Worm (Caenorhabditis elegans) whole organism, L2 larva: Measurements from ENCODE around the gene C25F6.8.
A peak's percentile ranks its signal among the peaks of the same experiment; 100 is the strongest.

Experiments used
- C34F6.9 ChIP-seq: fragments of 150-350 bp; optimal IDR thresholded peaks from 2 replicates; lab custom pipeline; 2014; ENCODE audit warnings: missing biosample characterization, missing genetic modification characterization
- F13H6.1 ChIP-seq: sonication (generic microtip); optimal IDR thresholded peaks from 2 replicates; lab custom pipeline; 2016; ENCODE audit warnings: missing genetic modification characterization, missing compliant biosample characterization
- ZK546.5 ChIP-seq: sonication (generic microtip); optimal IDR thresholded peaks from 2 replicates; lab custom pipeline; 2017; ENCODE audit warnings: missing biosample characterization, missing genetic modification characterization
- alr-1 ChIP-seq: fragments of 150-350 bp; optimal IDR thresholded peaks from 2 replicates; lab custom pipeline; 2014; ENCODE audit warnings: missing biosample characterization, missing genetic modification characterization
- blmp-1 ChIP-seq: sonication (generic microtip); optimal IDR thresholded peaks from 2 replicates; lab custom pipeline; 2017; ENCODE audit warnings: missing genetic modification characterization, mild to moderate bottlenecking, missing compliant biosample characterization, antibody characterized with exemption, moderate library complexity; ENCODE audit not compliant: insufficient read depth
- ceh-16 ChIP-seq: fragments of 150-350 bp; optimal IDR thresholded peaks from 2 replicates; lab custom pipeline; 2014; ENCODE audit warnings: missing biosample characterization, missing genetic modification characterization
- crh-2 ChIP-seq: sonication (generic microtip); optimal IDR thresholded peaks from 2 replicates; lab custom pipeline; 2017; ENCODE audit warnings: missing biosample characterization, missing genetic modification characterization
- egl-27 ChIP-seq: sonication (generic microtip); optimal IDR thresholded peaks from 3 replicates; lab custom pipeline; 2017; ENCODE audit warnings: missing biosample characterization, missing genetic modification reagents, missing genetic modification characterization
- elt-1 ChIP-seq: fragments of 150-350 bp; optimal IDR thresholded peaks from 2 replicates; lab custom pipeline; 2014; ENCODE audit warnings: missing biosample characterization, missing genetic modification characterization
- elt-3 ChIP-seq: sonication (generic microtip); optimal IDR thresholded peaks from 2 replicates; lab custom pipeline; 2017; ENCODE audit warnings: missing biosample characterization, missing genetic modification characterization
- fos-1 ChIP-seq: fragments of 150-350 bp; optimal IDR thresholded peaks from 2 replicates; lab custom pipeline; 2014; ENCODE audit warnings: missing biosample characterization, missing genetic modification characterization
- lin-11 ChIP-seq: fragments of 150-350 bp; sonication (generic microtip); optimal IDR thresholded peaks from 2 replicates; lab custom pipeline; 2014; ENCODE audit warnings: missing biosample characterization, missing genetic modification characterization, inconsistent platforms, mixed read lengths
- lin-13 ChIP-seq: fragments of 150-350 bp; optimal IDR thresholded peaks from 2 replicates; lab custom pipeline; 2014; ENCODE audit warnings: missing biosample characterization, missing genetic modification reagents, missing genetic modification characterization
- lin-39 ChIP-seq: fragments of 150-350 bp; optimal IDR thresholded peaks from 2 replicates; lab custom pipeline; 2014; ENCODE audit warnings: missing biosample characterization, missing genetic modification reagents, missing genetic modification characterization
- mab-5 ChIP-seq: fragments of 150-350 bp; optimal IDR thresholded peaks from 2 replicates; lab custom pipeline; 2014; ENCODE audit warnings: missing biosample characterization, missing genetic modification characterization
- mbf-1 ChIP-seq: sonication (generic microtip); optimal IDR thresholded peaks from 2 replicates; lab custom pipeline; 2017; ENCODE audit warnings: missing biosample characterization, missing genetic modification characterization
- mdl-1 ChIP-seq, 2 experiments: fragments of 150-350 bp in 1 of 2; sonication (generic microtip) in 1 of 2; optimal IDR thresholded peaks; 2 replicates each; lab custom pipeline; 2017; ENCODE audit warnings: missing biosample characterization in 2 of 2, missing genetic modification characterization in 2 of 2
- nhr-10 ChIP-seq: sonication (generic microtip); optimal IDR thresholded peaks from 2 replicates; lab custom pipeline; 2017; ENCODE audit warnings: missing biosample characterization, missing genetic modification characterization
- nhr-11 ChIP-seq: fragments of 150-350 bp; optimal IDR thresholded peaks from 2 replicates; lab custom pipeline; 2014; ENCODE audit warnings: missing biosample characterization, missing genetic modification characterization
- nhr-12 ChIP-seq: fragments of 150-350 bp; optimal IDR thresholded peaks from 2 replicates; lab custom pipeline; 2014; ENCODE audit warnings: missing biosample characterization, missing genetic modification characterization
- nhr-129 ChIP-seq: fragments of 150-350 bp; optimal IDR thresholded peaks from 2 replicates; lab custom pipeline; 2014; ENCODE audit warnings: missing biosample characterization, missing genetic modification characterization
- nhr-23 ChIP-seq: fragments of 150-350 bp; optimal IDR thresholded peaks from 2 replicates; lab custom pipeline; 2014; ENCODE audit warnings: missing biosample characterization, missing genetic modification reagents, missing genetic modification characterization
- nhr-237 ChIP-seq: fragments of 150-350 bp; optimal IDR thresholded peaks from 2 replicates; lab custom pipeline; 2014; ENCODE audit warnings: missing biosample characterization, missing genetic modification characterization
- nhr-25 ChIP-seq: fragments of 150-350 bp; sonication (generic microtip); optimal IDR thresholded peaks from 3 replicates; lab custom pipeline; 2014; ENCODE audit warnings: missing biosample characterization, missing genetic modification characterization
- peb-1 ChIP-seq: fragments of 150-350 bp; optimal IDR thresholded peaks from 2 replicates; lab custom pipeline; 2014; ENCODE audit warnings: missing biosample characterization, missing genetic modification characterization
- sem-4 ChIP-seq: fragments of 150-350 bp; optimal IDR thresholded peaks from 2 replicates; lab custom pipeline; 2014; ENCODE audit warnings: missing biosample characterization, missing genetic modification reagents, missing genetic modification characterization
- skn-1 ChIP-seq: sonication (generic microtip); optimal IDR thresholded peaks from 2 replicates; lab custom pipeline; 2017; ENCODE audit warnings: missing biosample characterization, missing genetic modification characterization
- sma-3 ChIP-seq: sonication (generic microtip); optimal IDR thresholded peaks from 2 replicates; lab custom pipeline; 2016; ENCODE audit warnings: missing genetic modification reagents, missing genetic modification characterization, missing compliant biosample characterization
- sma-9 ChIP-seq, 2 experiments: fragments of 150-350 bp in 1 of 2; sonication (generic microtip) in 1 of 2; optimal IDR thresholded peaks; 2 replicates each; lab custom pipeline; 2014 to 2016; ENCODE audit warnings: missing genetic modification characterization in 2 of 2, mild to moderate bottlenecking in 1 of 2, missing biosample characterization in 1 of 2, missing compliant biosample characterization in 1 of 2, missing genetic modification reagents in 1 of 2, moderate library complexity in 1 of 2
- unc-55 ChIP-seq: fragments of 150-350 bp; sonication (generic microtip); optimal IDR thresholded peaks from 3 replicates; lab custom pipeline; 2014; ENCODE audit warnings: missing biosample characterization, missing genetic modification reagents, missing genetic modification characterization
- unc-62 ChIP-seq: fragments of 150-350 bp; optimal IDR thresholded peaks from 2 replicates; lab custom pipeline; 2014; ENCODE audit warnings: missing biosample characterization, missing genetic modification reagents, missing genetic modification characterization
- ztf-11 ChIP-seq: sonication (generic microtip); optimal IDR thresholded peaks from 2 replicates; lab custom pipeline; 2017; ENCODE audit warnings: missing biosample characterization, missing genetic modification characterization
- ztf-4 ChIP-seq: fragments of 150-350 bp; optimal IDR thresholded peaks from 2 replicates; lab custom pipeline; 2014; ENCODE audit warnings: missing biosample characterization, missing genetic modification characterization

C25F6.8 gene

ce11 chrX:5429335-5429734 lies 18.7 kb upstream of the C25F6.8 start (continued):
- TF ChIP-seq lin-13, result peak; percentile 96

- no peak for TF ChIP-seq nhr-10 (tag; lab: Kevin White, UChicago)
- no peak for TF ChIP-seq ztf-4
- no peak for TF ChIP-seq alr-1 (tag; lab: Kevin White, UChicago)
- no peak for TF ChIP-seq F13H6.1 (tag; lab: Kevin White, UChicago)
- no peak for TF ChIP-seq mab-5 (tag; lab: Kevin White, UChicago)
Measured at ce11 chrX:5433912-5434311, 14.1 kb upstream of the C25F6.8 start.

ce11 chrX:5444863-5445262 lies 3.2 kb upstream of the C25F6.8 start, which contains the start of gene itm-2:
TSS of gene itm-2 (plus strand) at chrX:5445163.
- no peak for TF ChIP-seq ceh-16 (tag; lab: Kevin White, UChicago)
- no peak for TF ChIP-seq elt-1 (tag; lab: Kevin White, UChicago)
- TF ChIP-seq, all 48 proteins: peak for 0

- TF ChIP-seq nhr-10 (tag; lab: Kevin White, UChicago) (no peak), peb-1 (tag; lab: Kevin White, UChicago) (no peak), unc-55 (GFP tag; lab: Kevin White, UChicago) (no peak), egl-27 (tag; lab: Kevin White, UChicago) (no peak), ztf-4 (no peak), nhr-11 (no peak), ztf-11 (no peak), mdl-1 (tag; optimal IDR thresholded peaks at IDR 0.05; lab: Kevin White, UChicago) (no peak), lin-39 (tag; lab: Kevin White, UChicago) (no peak), nhr-23 (tag; lab: Kevin White, UChicago) (no peak), elt-3 (tag; lab: Kevin White, UChicago) (no peak), nhr-237 (tag; lab: Kevin White, UChicago) (no peak), fos-1 (tag; lab: Kevin White, UChicago) (no peak), blmp-1 (no peak), skn-1 (tag; lab: Kevin White, UChicago) (no peak), sma-9 (GFP tag; optimal IDR thresholded peaks at IDR 0.05; lab: Kevin White, UChicago) (no peak), sma-9 (tag; optimal IDR thresholded peaks at IDR 0.05; lab: Kevin White, UChicago) (no peak), sma-3 (GFP tag; lab: Kevin White, UChicago) (no peak), sem-4 (tag; lab: Kevin White, UChicago) (no peak), nhr-12 (no peak)
- TF ChIP-seq, all 48 proteins: peak for 0
Measured at ce11 chrX:5447381-5447780, 660 bp upstream of the C25F6.8 start.

ce11 chrX:5450773-5451447 lies 2.9 kb downstream of the C25F6.8 start, which contains the start of gene C25F6.6:
TSS of gene C25F6.6 (minus strand) at chrX:5450823.
- TF ChIP-seq nhr-23 (tag; lab: Kevin White, UChicago) (no peak), blmp-1 (no peak), mbf-1 (tag; lab: Kevin White, UChicago) (no peak), ztf-4 (no peak), mdl-1 (tag; optimal IDR thresholded peaks at IDR 0.05; lab: Kevin White, UChicago) (no peak), elt-3 (tag; lab: Kevin White, UChicago) (no peak), F13H6.1 (tag; lab: Kevin White, UChicago) (no peak), elt-1 (tag; lab: Kevin White, UChicago) (no peak), ztf-11 (no peak), C34F6.9 (no peak), nhr-237 (tag; lab: Kevin White, UChicago) (no peak), nhr-129 (peak; percentile 8), sma-3 (GFP tag; lab: Kevin White, UChicago) (peak; percentile 48), lin-11 (tag; lab: Kevin White, UChicago) (no peak), unc-62 (GFP tag; lab: Kevin White, UChicago) (no peak), ceh-16 (tag; lab: Kevin White, UChicago) (no peak), nhr-10 (tag; lab: Kevin White, UChicago) (no peak), sem-4 (tag; lab: Kevin White, UChicago) (no peak), egl-27 (tag; lab: Kevin White, UChicago) (no peak), fos-1 (tag; lab: Kevin White, UChicago) (peak; percentile 50), sma-9 (GFP tag; optimal IDR thresholded peaks at IDR 0.05; lab: Kevin White, UChicago) (peak; percentile 25), sma-9 (tag; optimal IDR thresholded peaks at IDR 0.05; lab: Kevin White, UChicago) (no peak), crh-2 (tag; lab: Kevin White, UChicago) (peak; percentile 23), ZK546.5 (tag; lab: Kevin White, UChicago) (no peak), nhr-25 (tag; lab: Kevin White, UChicago) (no peak), lin-39 (tag; lab: Kevin White, UChicago) (no peak)
- TF ChIP-seq, all 48 proteins: peak for 5
